Worm (Caenorhabditis elegans): ENCODE data around the gene str-69.
"Not testable (repeated sequence)": the region's sequence is repeated elsewhere in the genome, so short reads cannot be mapped to it uniquely, and the experiment has no call there.

str-69 gene

DNA sequence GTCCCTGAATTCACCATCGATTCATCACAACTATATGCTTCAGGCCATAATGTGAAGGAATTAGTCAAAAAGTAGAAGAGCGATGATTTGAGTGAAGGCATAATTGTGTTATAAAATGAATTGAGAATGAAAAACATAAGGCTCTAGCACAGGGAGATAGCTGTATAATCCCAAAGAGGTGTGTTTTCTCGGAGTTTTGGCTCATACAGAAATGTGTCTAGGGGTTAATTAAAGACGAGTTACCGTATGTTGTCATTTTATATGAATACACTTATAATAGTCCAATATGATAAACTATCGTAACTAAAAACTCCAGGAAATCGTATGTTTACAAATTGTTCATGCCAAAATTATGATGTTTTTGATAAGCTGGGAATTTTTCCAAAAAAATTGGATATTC, 24.9 kb downstream of the str-69 start, which contains the start of gene srt-5:
Gene srt-5 (minus strand): TSS at position 101 of the 400 bp plus-strand sequence.
- TF ChIP-seq klf-2 (GFP tag; conservative IDR thresholded peaks at IDR 0.05): no peak

DNA sequence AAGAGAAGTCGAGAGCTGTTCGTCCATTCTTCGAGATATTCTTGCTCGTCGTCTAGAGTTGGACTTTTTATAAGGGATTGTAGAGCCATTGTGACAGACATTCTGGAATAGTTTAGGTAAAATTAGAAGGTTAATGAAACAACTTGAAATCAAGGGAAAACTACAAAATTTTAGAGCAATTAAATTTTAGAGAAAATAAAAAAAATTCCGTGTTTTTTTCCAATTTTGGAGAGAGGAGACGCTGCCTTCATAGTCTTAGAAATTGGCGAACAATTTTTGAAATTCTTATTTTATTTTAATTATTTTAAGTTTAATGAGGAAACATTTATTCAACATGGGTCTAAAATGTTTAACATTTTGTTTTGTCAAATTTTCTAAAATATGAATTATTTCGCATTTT, 34.2 kb downstream of the str-69 start, which contains the start of gene C50H11.13:
Gene C50H11.13 (minus strand): TSS at position 101 of the 400 bp plus-strand sequence.
- no peak for TF ChIP-seq tab-1 (GFP tag; IDR thresholded peaks at IDR 0.05)
- TF ChIP-seq T22C8.4 (GFP tag; IDR thresholded peaks at IDR 0.05): no peak
- TF ChIP-seq med-1 (GFP tag; optimal IDR thresholded peaks at IDR 0.05; ENCODE audit: insufficient read depth): no peak
- no peak for TF ChIP-seq flt-1 (GFP tag; IDR thresholded peaks at IDR 0.05)
- TF ChIP-seq cog-1 (tag; optimal IDR thresholded peaks at IDR 0.05): no peak
- TF ChIP-seq ztf-23 (GFP tag; IDR thresholded peaks at IDR 0.05): no peak

DNA sequence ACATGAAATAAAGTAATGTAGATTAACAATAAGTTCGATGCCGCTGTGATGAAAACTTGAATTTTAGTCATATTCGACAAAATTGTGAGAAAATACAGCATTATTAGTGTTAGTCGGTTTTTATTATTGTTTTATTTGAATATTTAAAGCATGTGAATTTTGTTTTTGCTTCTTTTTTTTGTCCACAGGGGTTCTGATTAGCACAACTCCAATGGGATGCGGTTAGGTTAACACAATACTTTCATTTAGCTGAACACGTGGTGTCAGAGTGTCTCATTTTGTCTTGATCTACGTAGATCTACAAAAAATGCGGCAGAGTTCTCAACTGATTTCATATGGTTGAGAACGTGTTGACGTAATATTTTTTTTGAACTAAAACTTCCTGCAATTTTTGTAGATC, 36.6 kb downstream of the str-69 start, which contains the start of gene str-40:
Gene str-40 (minus strand): TSS at position 101 of the 400 bp plus-strand sequence.
- TF ChIP-seq T22C8.4 (GFP tag; IDR thresholded peaks at IDR 0.05) (no peak), ztf-29 (GFP tag; IDR thresholded peaks at IDR 0.05) (no peak), ref-1 (GFP tag; conservative IDR thresholded peaks at IDR 0.05) (no peak), cog-1 (tag; optimal IDR thresholded peaks at IDR 0.05) (no peak), med-1 (GFP tag; optimal IDR thresholded peaks at IDR 0.05; ENCODE audit: insufficient read depth) (no peak), tab-1 (GFP tag; IDR thresholded peaks at IDR 0.05) (no peak), klf-2 (GFP tag; conservative IDR thresholded peaks at IDR 0.05) (no peak), flt-1 (GFP tag; IDR thresholded peaks at IDR 0.05) (no peak), ztf-23 (GFP tag; IDR thresholded peaks at IDR 0.05) (no peak)

DNA sequence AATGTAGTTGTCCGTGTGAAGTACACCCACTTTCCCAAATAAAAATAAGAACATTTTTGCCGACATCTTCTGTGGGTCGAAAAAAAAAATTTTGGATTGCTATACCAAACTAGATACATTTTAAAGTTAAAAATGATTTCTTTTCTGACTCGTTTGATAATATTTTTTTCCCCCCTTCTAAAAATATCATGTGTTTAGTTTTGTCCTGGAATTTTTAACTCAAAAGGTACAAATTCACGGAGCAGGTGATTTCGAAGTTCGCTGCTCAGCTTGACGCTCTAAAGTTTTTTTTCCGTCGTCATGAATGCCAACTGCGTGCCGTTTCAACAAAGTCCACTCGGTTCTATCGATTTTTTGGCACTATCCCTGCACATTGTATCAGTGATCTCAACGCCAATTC, 39.8 kb downstream of the str-69 start, which contains the start of gene srh-185:
Gene srh-185 (plus strand): TSS at position 301 of the 400 bp plus-strand sequence.
- no peak for TF ChIP-seq tab-1 (GFP tag; IDR thresholded peaks at IDR 0.05)
- TF ChIP-seq flt-1 (GFP tag; IDR thresholded peaks at IDR 0.05): no peak
- TF ChIP-seq ztf-23 (GFP tag; IDR thresholded peaks at IDR 0.05): no peak
- no peak for TF ChIP-seq ztf-29 (GFP tag; IDR thresholded peaks at IDR 0.05)
- no peak for TF ChIP-seq T22C8.4 (GFP tag; IDR thresholded peaks at IDR 0.05)

DNA sequence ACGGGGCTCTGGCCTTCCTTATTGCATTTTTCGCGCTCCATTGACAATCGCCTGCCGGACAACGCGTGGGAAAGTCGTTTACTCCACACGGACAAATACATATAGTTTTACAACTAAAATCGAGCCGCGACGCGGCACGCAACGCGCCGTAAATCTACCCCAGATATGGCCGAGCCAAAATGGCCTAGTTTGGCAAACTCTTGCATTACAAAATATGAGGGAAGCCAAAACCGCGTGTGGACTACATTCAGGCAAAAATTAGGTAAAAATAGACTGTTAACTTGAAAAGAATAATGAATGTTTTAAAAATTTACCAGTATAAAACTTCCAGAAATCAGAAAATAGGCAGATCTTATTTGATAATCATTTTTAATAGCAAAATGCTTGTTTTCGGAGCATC, 41.3 kb downstream of the str-69 start, which contains the start of gene srt-16:
Gene srt-16 (minus strand): TSS at position 101 of the 400 bp plus-strand sequence.
- not testable (repeated sequence) for TF ChIP-seq klf-2 (GFP tag; conservative IDR thresholded peaks at IDR 0.05); med-1 (GFP tag; optimal IDR thresholded peaks at IDR 0.05; ENCODE audit: insufficient read depth); flt-1 (GFP tag; IDR thresholded peaks at IDR 0.05)

DNA sequence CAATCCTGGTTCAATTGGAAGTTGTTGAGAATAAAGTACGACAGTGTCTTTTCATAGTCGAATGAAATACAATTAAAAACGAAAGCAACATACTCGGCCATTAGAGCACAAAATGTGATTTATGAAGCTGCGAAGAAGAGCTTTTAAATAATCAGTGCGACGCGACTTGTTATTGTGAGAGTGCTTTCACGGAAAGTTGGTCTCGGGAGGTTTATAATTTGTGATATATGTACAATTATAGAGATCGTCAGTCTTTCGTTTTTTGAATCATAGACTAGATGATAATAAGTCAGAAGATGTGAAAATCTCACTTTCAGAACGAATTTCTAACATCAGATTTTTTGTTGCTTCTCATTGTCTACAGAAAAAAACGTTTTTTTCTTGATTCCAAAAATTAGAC, 43.6 kb downstream of the str-69 start, which contains the start of gene srt-15:
Gene srt-15 (minus strand): TSS at position 101 of the 400 bp plus-strand sequence.
- TF ChIP-seq ztf-29 (GFP tag; IDR thresholded peaks at IDR 0.05) (no peak), T22C8.4 (GFP tag; IDR thresholded peaks at IDR 0.05) (no peak), med-1 (GFP tag; optimal IDR thresholded peaks at IDR 0.05; ENCODE audit: insufficient read depth) (no peak), tab-1 (GFP tag; IDR thresholded peaks at IDR 0.05) (no peak)

DNA sequence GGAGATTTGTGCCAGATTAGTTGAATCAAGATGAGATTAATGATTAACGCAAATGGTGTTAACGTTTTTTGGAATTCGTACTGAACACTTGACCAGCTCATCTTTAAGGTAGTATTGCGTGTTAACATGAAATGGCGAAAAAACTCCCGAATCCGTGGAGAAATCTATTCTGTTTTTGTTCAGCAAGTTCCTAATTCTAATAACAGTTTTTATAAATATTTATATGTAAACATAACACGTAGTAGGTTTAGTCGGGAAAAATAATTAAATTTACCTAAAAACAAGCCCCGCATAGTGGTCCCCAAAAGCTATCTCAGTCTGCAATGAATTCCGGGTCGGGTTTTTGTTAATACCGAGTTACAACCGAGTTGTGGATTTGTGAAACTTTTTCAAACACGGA, 46.7 kb downstream of the str-69 start, which contains the start of gene str-244:
Gene str-244 (minus strand): TSS at position 101 of the 400 bp plus-strand sequence.
- TF ChIP-seq ztf-23 (GFP tag; IDR thresholded peaks at IDR 0.05) (no peak), cog-1 (tag; optimal IDR thresholded peaks at IDR 0.05) (no peak), tab-1 (GFP tag; IDR thresholded peaks at IDR 0.05) (no peak), ztf-29 (GFP tag; IDR thresholded peaks at IDR 0.05) (no peak), T22C8.4 (GFP tag; IDR thresholded peaks at IDR 0.05) (no peak), med-1 (GFP tag; optimal IDR thresholded peaks at IDR 0.05; ENCODE audit: insufficient read depth) (no peak), klf-2 (GFP tag; conservative IDR thresholded peaks at IDR 0.05) (no peak), ref-1 (GFP tag; conservative IDR thresholded peaks at IDR 0.05) (no peak), flt-1 (GFP tag; IDR thresholded peaks at IDR 0.05) (no peak)

Measured in whole organism, midembryonic.